Worm (Caenorhabditis elegans) whole organism, L3 larva: ENCODE results near the gene lbp-8.

Source experiments
- R02D3.7 ChIP-seq: fragments of 150-350 bp; optimal IDR thresholded peaks from 2 replicates; lab custom pipeline; 2014; ENCODE audit warnings: missing biosample characterization, missing genetic modification characterization
- aly-2 ChIP-seq: fragments of 150-350 bp; optimal IDR thresholded peaks from 2 replicates; lab custom pipeline; 2014; ENCODE audit warnings: missing biosample characterization, missing genetic modification characterization
- ama-1 ChIP-seq: fragments of 150-350 bp; optimal IDR thresholded peaks from 2 replicates; lab custom pipeline; 2018
- ceh-16 ChIP-seq: sonication (generic microtip); optimal IDR thresholded peaks from 2 replicates; lab custom pipeline; 2017; ENCODE audit warnings: missing biosample characterization, missing genetic modification characterization
- ceh-9 ChIP-seq: sonication (generic microtip); optimal IDR thresholded peaks from 2 replicates; lab custom pipeline; 2018; ENCODE audit warnings: missing biosample characterization, missing genetic modification characterization
- egl-5 ChIP-seq: fragments of 150-350 bp; optimal IDR thresholded peaks from 2 replicates; lab custom pipeline; 2017; ENCODE audit warnings: missing biosample characterization, missing genetic modification reagents, missing genetic modification characterization, inconsistent platforms
- elt-1 ChIP-seq: fragments of 150-350 bp; optimal IDR thresholded peaks from 2 replicates; lab custom pipeline; 2014; ENCODE audit warnings: missing biosample characterization, missing genetic modification characterization
- elt-2 ChIP-seq: sonication (generic microtip); optimal IDR thresholded peaks from 2 replicates; lab custom pipeline; 2016; ENCODE audit warnings: missing genetic modification reagents, mild to moderate bottlenecking, missing genetic modification characterization, missing compliant biosample characterization
- elt-3 ChIP-seq, 3 experiments: fragments of 150-350 bp in 1 of 3; sonication (generic microtip) in 2 of 3; optimal IDR thresholded peaks; 2 replicates in 2 of 3; 4 replicates in 1 of 3; lab custom pipeline; 2014 to 2017; ENCODE audit warnings: missing biosample characterization in 3 of 3, missing genetic modification characterization in 3 of 3
- eor-1 ChIP-seq, 2 experiments: fragments of 150-350 bp; optimal IDR thresholded peaks; 2 replicates each; lab custom pipeline; 2014 to 2018; ENCODE audit warnings: missing biosample characterization in 2 of 2, missing genetic modification characterization in 2 of 2
- fkh-10 ChIP-seq: sonication (generic microtip); optimal IDR thresholded peaks from 2 replicates; lab custom pipeline; 2017; ENCODE audit warnings: missing biosample characterization, missing genetic modification reagents, missing genetic modification characterization
- fos-1 ChIP-seq: fragments of 150-350 bp; optimal IDR thresholded peaks from 2 replicates; lab custom pipeline; 2014; ENCODE audit warnings: missing biosample characterization, missing genetic modification characterization
- hmg-11 ChIP-seq: sonication (generic microtip); optimal IDR thresholded peaks from 2 replicates; lab custom pipeline; 2016; ENCODE audit warnings: missing genetic modification characterization, missing compliant biosample characterization
- lin-15B ChIP-seq: fragments of 150-350 bp; optimal IDR thresholded peaks from 2 replicates; lab custom pipeline; 2014; ENCODE audit warnings: missing biosample characterization, missing genetic modification characterization
- lin-39 ChIP-seq: fragments of 150-350 bp; optimal IDR thresholded peaks from 2 replicates; lab custom pipeline; 2018; ENCODE audit warnings: missing biosample characterization, missing genetic modification reagents, missing genetic modification characterization
- mdl-1 ChIP-seq: fragments of 150-350 bp; optimal IDR thresholded peaks from 2 replicates; lab custom pipeline; 2014; ENCODE audit warnings: missing biosample characterization, missing genetic modification characterization
- mml-1 ChIP-seq: fragments of 150-350 bp; sonication (generic microtip); optimal IDR thresholded peaks from 3 replicates; lab custom pipeline; 2014; ENCODE audit warnings: missing biosample characterization, missing genetic modification characterization
- nfya-1 ChIP-seq: sonication (generic microtip); optimal IDR thresholded peaks from 2 replicates; lab custom pipeline; 2017; ENCODE audit warnings: missing genetic modification characterization, mild to moderate bottlenecking, missing compliant biosample characterization, antibody characterized with exemption, moderate library complexity; ENCODE audit not compliant: insufficient read depth
- nhr-11 ChIP-seq: fragments of 150-350 bp; optimal IDR thresholded peaks from 2 replicates; lab custom pipeline; 2014; ENCODE audit warnings: missing biosample characterization, missing genetic modification characterization
- nhr-12 ChIP-seq: fragments of 150-350 bp; optimal IDR thresholded peaks from 2 replicates; lab custom pipeline; 2014; ENCODE audit warnings: missing biosample characterization, missing genetic modification characterization
- nhr-237 ChIP-seq: fragments of 150-350 bp; optimal IDR thresholded peaks from 2 replicates; lab custom pipeline; 2014; ENCODE audit warnings: missing biosample characterization, missing genetic modification characterization
- nhr-25 ChIP-seq: sonication (generic microtip); optimal IDR thresholded peaks from 2 replicates; lab custom pipeline; 2017; ENCODE audit warnings: missing biosample characterization, missing genetic modification characterization
- nhr-28 ChIP-seq: fragments of 150-350 bp; optimal IDR thresholded peaks from 2 replicates; lab custom pipeline; 2014; ENCODE audit warnings: missing biosample characterization, missing genetic modification characterization
- nhr-43 ChIP-seq: sonication (generic microtip); optimal IDR thresholded peaks from 2 replicates; lab custom pipeline; 2016; ENCODE audit warnings: mild to moderate bottlenecking, missing genetic modification characterization, missing compliant biosample characterization; ENCODE audit not compliant: poor library complexity, severe bottlenecking
- nhr-76 ChIP-seq: fragments of 150-350 bp; sonication (generic microtip); optimal IDR thresholded peaks from 5 replicates; lab custom pipeline; 2014; ENCODE audit warnings: missing biosample characterization, missing genetic modification characterization
- nhr-77 ChIP-seq: fragments of 150-350 bp; optimal IDR thresholded peaks from 2 replicates; lab custom pipeline; 2014; ENCODE audit warnings: missing biosample characterization, missing genetic modification characterization
- pha-4 ChIP-seq: fragments of 150-350 bp; optimal IDR thresholded peaks from 2 replicates; lab custom pipeline; 2014; ENCODE audit warnings: missing biosample characterization, missing genetic modification reagents, missing genetic modification characterization
- sea-2 ChIP-seq: fragments of 150-350 bp; sonication (generic microtip); optimal IDR thresholded peaks from 4 replicates; lab custom pipeline; 2014; ENCODE audit warnings: missing biosample characterization, missing genetic modification reagents, missing genetic modification characterization
- skn-1 ChIP-seq: fragments of 150-350 bp; optimal IDR thresholded peaks from 2 replicates; lab custom pipeline; 2014; ENCODE audit warnings: missing biosample characterization, missing genetic modification characterization
- snpc-4 ChIP-seq: fragments of 150-350 bp; optimal IDR thresholded peaks from 2 replicates; lab custom pipeline; 2014; ENCODE audit warnings: missing biosample characterization, missing genetic modification characterization
- tbx-2 ChIP-seq: sonication (generic microtip); optimal IDR thresholded peaks from 2 replicates; lab custom pipeline; 2016; ENCODE audit warnings: mild to moderate bottlenecking, missing genetic modification characterization, missing compliant biosample characterization
- unc-39 ChIP-seq: sonication (generic microtip); optimal IDR thresholded peaks from 4 replicates; lab custom pipeline; 2017; ENCODE audit warnings: missing biosample characterization, missing genetic modification characterization
- unc-62 ChIP-seq: fragments of 150-350 bp; sonication (generic microtip); optimal IDR thresholded peaks from 4 replicates; lab custom pipeline; 2014; ENCODE audit warnings: missing biosample characterization, missing genetic modification reagents, missing genetic modification characterization
- zag-1 ChIP-seq: fragments of 150-350 bp; optimal IDR thresholded peaks from 2 replicates; lab custom pipeline; 2014; ENCODE audit warnings: missing biosample characterization, missing genetic modification characterization
- ztf-11 ChIP-seq: fragments of 150-350 bp; optimal IDR thresholded peaks from 2 replicates; lab custom pipeline; 2014; ENCODE audit warnings: missing biosample characterization, missing genetic modification characterization

lbp-8 gene

ce11 chrV:13926398-13926797 is 35.8 kb downstream of the lbp-8 start, which contains the start of gene srxa-12:
Gene srxa-12, plus strand, starts transcription at chrV:13926698.
- TF ChIP-seq mdl-1 (tag; lab: Kevin White, UChicago): no peak
- TF ChIP-seq elt-1 (tag; lab: Kevin White, UChicago): no peak
- no peak for TF ChIP-seq unc-62
- TF ChIP-seq nhr-76 (tag; lab: Kevin White, UChicago): no peak
- TF ChIP-seq elt-2 (tag; lab: Kevin White, UChicago): no peak
- no peak for TF ChIP-seq elt-3 (tag; optimal IDR thresholded peaks at IDR 0.05; lab: Kevin White, UChicago)
- TF ChIP-seq nhr-12: no peak
- no peak for TF ChIP-seq pha-4 (tag; lab: Kevin White, UChicago)
- TF ChIP-seq ceh-9 (tag; lab: Kevin White, UChicago): no peak
- no peak for TF ChIP-seq mml-1 (tag; lab: Kevin White, UChicago)
- no peak for TF ChIP-seq zag-1 (tag; lab: Kevin White, UChicago)
- no peak for TF ChIP-seq nhr-25 (tag; lab: Kevin White, UChicago)
- no peak for TF ChIP-seq lin-15B
- TF ChIP-seq, all 47 proteins: peak for 0

- TF ChIP-seq mml-1 (tag; lab: Kevin White, UChicago) (no peak), hmg-11 (tag; lab: Kevin White, UChicago) (no peak), sea-2 (GFP tag; lab: Kevin White, UChicago) (no peak), lin-39 (no peak), skn-1 (tag; lab: Kevin White, UChicago) (no peak), ztf-11 (tag; lab: Kevin White, UChicago) (no peak), ceh-16 (no peak), fkh-10 (GFP tag; lab: Kevin White, UChicago) (no peak), nhr-25 (tag; lab: Kevin White, UChicago) (no peak), fos-1 (no peak), unc-39 (tag; lab: Kevin White, UChicago) (no peak), egl-5 (tag; lab: Kevin White, UChicago) (no peak), nhr-11 (tag; lab: Kevin White, UChicago) (no peak), nfya-1 (no peak), unc-62 (no peak), nhr-77 (tag; lab: Kevin White, UChicago) (no peak), ceh-9 (tag; lab: Kevin White, UChicago) (no peak), mdl-1 (tag; lab: Kevin White, UChicago) (no peak)
- TF ChIP-seq, all 47 proteins: peak for 0
Observed at ce11 chrV:13929503-13929902, 38.9 kb downstream of the lbp-8 start, which contains the start of gene srxa-13. Gene srxa-13, plus strand, starts transcription at chrV:13929803.

- TF ChIP-seq lin-15B (no peak), tbx-2 (tag; lab: Kevin White, UChicago) (no peak), mdl-1 (tag; lab: Kevin White, UChicago) (no peak), aly-2 (tag; lab: Kevin White, UChicago) (no peak), nfya-1 (no peak), nhr-28 (tag; lab: Kevin White, UChicago) (no peak), unc-39 (tag; lab: Kevin White, UChicago) (no peak), snpc-4 (no peak), nhr-76 (tag; lab: Kevin White, UChicago) (no peak), elt-2 (tag; lab: Kevin White, UChicago) (no peak), unc-62 (no peak), fos-1 (no peak), R02D3.7 (tag; lab: Kevin White, UChicago) (no peak), ceh-9 (tag; lab: Kevin White, UChicago) (no peak), eor-1 (tag; optimal IDR thresholded peaks at IDR 0.05; lab: Kevin White, UChicago) (no peak), elt-3 (tag; optimal IDR thresholded peaks at IDR 0.05; lab: Kevin White, UChicago) (no peak), ztf-11 (tag; lab: Kevin White, UChicago) (no peak), nhr-237 (tag; lab: Kevin White, UChicago) (no peak), nhr-43 (tag; lab: Kevin White, UChicago) (no peak), ama-1 (lab: Kevin White, UChicago) (no peak)
Observed at ce11 chrV:13931225-13931624, 40.7 kb downstream of the lbp-8 start, which contains the start of gene C06B3.16. Gene C06B3.16, plus strand, starts transcription at chrV:13931525.

ce11 chrV:13931952-13932351 is 41.4 kb downstream of the lbp-8 start:
- TF ChIP-seq nhr-25 (tag; lab: Kevin White, UChicago) (no peak), fos-1 (no peak)
